Fruit fly (Drosophila melanogaster): Measurements from ENCODE around the gene CG31231.
A peak's percentile ranks its signal among the peaks of the same experiment; 100 is the strongest.

Gene CG31231

DNA sequence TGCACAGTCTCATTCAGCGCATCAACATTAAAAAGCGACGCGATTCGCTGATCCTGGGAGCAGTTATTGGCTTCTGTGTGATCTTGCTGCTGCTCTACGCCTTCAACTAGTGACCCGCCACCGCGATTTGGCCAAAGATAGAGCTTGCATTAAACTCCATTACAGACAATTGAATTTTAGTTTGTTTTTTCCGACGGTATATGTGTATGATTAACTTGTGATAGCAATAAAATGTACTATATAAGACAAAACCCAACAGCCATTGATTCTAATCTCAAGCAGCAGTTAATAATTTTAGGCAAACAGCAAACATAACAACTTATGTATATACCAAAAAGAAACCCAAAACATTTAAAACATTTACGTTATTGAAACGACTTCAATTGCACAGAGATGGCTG lies at the start of gene CG31231:
CG31231 (plus strand) TSS at position 301 of the 400 bp plus-strand sequence.
- TF ChIP-seq Mio (GFP tag; optimal IDR thresholded peaks at IDR 0.05) (no peak), N (GFP tag; optimal IDR thresholded peaks at IDR 0.05) (no peak), lola (GFP tag; optimal IDR thresholded peaks at IDR 0.05) (no peak)

DNA sequence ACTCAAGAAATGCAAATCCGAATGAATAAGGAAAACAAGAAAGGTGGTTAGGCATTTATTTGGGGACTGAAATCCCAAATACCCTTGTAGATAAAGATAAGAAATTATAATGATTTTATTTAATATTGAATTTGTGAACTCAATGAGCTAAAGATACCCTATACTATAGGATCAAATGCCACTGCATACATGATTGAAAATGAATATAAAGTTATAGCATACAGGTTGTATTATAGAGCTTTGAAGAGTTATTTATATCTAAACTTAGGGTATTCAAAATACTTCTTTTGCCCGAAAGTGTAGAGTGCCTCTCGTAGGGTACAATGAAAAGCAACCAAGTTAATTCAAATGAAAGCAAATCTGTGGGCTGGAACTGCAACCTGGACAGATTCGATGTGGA lies 49.2 kb upstream of the CG31231 start:
- TF ChIP-seq brk (GFP tag; optimal IDR thresholded peaks at IDR 0.05) (no peak), Hr78 (GFP tag; optimal IDR thresholded peaks at IDR 0.05) (no peak), usp (GFP tag; optimal IDR thresholded peaks at IDR 0.05) (no peak), dmrt93B (GFP tag; optimal IDR thresholded peaks at IDR 0.05) (no peak), N (GFP tag; optimal IDR thresholded peaks at IDR 0.05) (no peak), OdsH (GFP tag; optimal IDR thresholded peaks at IDR 0.05) (no peak), Sp1 (GFP tag; optimal IDR thresholded peaks at IDR 0.05) (no peak), ey (GFP tag; optimal IDR thresholded peaks at IDR 0.05) (no peak), sage (GFP tag; optimal IDR thresholded peaks at IDR 0.05) (no peak)

DNA sequence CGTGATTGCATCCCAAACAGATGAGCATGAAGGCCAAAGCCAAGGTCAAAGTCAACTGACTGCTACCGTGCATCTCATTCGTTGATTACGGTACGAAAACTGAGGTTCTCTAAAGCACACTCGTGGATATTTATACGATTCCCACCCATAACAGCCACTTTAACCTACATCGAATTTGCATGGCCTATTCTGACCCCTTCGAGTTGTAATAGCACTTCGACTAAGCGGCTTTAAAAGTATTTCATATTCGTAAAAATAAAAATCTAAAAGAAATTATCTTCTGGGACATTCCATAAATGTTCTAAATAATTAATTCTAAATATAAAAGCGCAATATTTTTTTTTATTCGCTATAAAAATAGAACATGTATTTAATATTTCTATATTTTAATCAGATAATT lies 47.8 kb upstream of the CG31231 start, which contains the start of gene CG7695:
CG7695 (minus strand) TSS at position 101 of the 400 bp plus-strand sequence.
- TF ChIP-seq OdsH (GFP tag; optimal IDR thresholded peaks at IDR 0.05) = no peak
- no peak for TF ChIP-seq dsf (GFP tag; optimal IDR thresholded peaks at IDR 0.05; ENCODE audit: borderline replicate concordance)
- no peak for TF ChIP-seq GATAd (GFP tag; optimal IDR thresholded peaks at IDR 0.05)

DNA sequence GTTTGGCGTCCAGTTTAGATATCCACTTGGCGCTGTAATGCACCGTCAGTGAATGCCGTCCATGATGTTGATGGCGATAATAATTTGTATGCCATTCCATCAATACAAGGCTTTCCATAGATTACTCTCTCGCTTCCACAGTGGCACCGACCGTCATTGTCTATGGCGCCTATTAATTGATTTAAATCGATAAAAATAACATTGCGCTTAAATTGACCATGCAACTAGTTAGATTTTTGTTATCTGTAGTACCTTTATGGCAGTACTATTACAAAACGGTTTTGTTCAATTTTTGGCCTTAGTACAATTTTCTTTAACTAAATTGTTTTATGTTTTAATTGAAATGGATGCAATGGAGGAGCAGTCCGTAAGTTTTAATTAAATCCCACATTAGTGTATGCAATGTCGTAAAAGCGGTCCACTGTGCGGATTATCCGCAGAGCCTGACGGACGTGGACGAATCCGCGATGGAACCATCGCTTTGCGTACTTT lies 45.7 kb upstream of the CG31231 start:
- TF ChIP-seq dl (GFP tag; optimal IDR thresholded peaks at IDR 0.05; ENCODE audit: insufficient read depth in 1 of 2, partially characterized antibody in 2 of 2) (no peak), woc (GFP tag; optimal IDR thresholded peaks at IDR 0.05) (no peak), pan (optimal IDR thresholded peaks at IDR 0.05) (no peak), HLH106 (tag; optimal IDR thresholded peaks at IDR 0.05) (no peak), foxo (GFP tag; optimal IDR thresholded peaks at IDR 0.05) (no peak), psq (GFP tag; optimal IDR thresholded peaks at IDR 0.05) (no peak), tai (GFP tag; optimal IDR thresholded peaks at IDR 0.05) (no peak), GATAd (GFP tag; optimal IDR thresholded peaks at IDR 0.05) (no peak), brk (GFP tag; optimal IDR thresholded peaks at IDR 0.05) (no peak), CrebA (GFP tag; optimal IDR thresholded peaks at IDR 0.05; ENCODE audit: borderline replicate concordance) (no peak), dmrt93B (GFP tag; optimal IDR thresholded peaks at IDR 0.05) (no peak), Sp1 (GFP tag; optimal IDR thresholded peaks at IDR 0.05) (no peak), Hnf4 (GFP tag; optimal IDR thresholded peaks at IDR 0.05) (no peak), fru (GFP tag; optimal IDR thresholded peaks at IDR 0.05) (no peak), OdsH (GFP tag; optimal IDR thresholded peaks at IDR 0.05) (no peak), dsf (GFP tag; optimal IDR thresholded peaks at IDR 0.05; ENCODE audit: borderline replicate concordance) (no peak), Dif (GFP tag; optimal IDR thresholded peaks at IDR 0.05; ENCODE audit: partially characterized antibody) (no peak)

DNA sequence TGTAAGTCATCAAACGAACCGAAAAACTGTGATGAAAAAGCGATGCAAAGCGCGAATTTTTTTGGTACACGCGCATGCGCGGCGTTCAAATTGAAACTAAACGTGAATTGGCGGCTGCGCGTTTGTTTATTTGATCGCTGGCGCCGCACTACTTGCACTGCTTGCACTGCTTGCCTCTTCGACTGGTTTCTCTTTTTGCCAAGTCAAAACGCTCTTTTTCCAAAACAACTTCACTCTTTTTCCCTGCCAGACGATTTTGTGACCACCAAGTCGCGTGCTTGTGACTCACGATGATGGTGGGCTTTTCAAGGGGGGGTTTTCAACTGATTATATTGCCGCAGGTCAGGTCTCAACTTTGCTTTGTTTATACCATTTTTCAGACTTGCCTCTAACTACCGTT lies 43.9 kb upstream of the CG31231 start, which contains the start of gene CG14304:
CG14304 (minus strand) TSS at position 98 of the 400 bp plus-strand sequence.
- no peak for TF ChIP-seq h (GFP tag; optimal IDR thresholded peaks at IDR 0.05)

DNA sequence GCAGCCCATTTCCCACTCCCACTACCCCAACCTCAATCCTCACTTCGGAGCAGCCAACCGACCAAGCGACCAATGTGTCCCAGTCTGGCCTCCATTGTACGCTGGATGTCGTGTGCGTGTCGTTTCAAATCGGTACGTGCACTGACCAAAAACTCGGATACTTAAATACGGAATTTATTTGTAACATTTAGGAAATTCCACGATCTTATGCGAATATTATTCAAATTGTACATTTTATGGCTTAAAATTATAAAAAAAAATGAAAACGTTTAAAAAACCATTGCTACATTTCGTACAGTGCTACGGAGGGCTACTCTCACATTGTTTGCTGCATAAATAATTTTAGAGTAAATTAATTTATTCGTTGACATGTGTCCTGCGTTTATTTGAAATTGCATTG lies 40.6 kb upstream of the CG31231 start:
- TF ChIP-seq Sp1 (GFP tag; optimal IDR thresholded peaks at IDR 0.05) = no peak
- peak; percentile 17 for TF ChIP-seq h (GFP tag; optimal IDR thresholded peaks at IDR 0.05)

DNA sequence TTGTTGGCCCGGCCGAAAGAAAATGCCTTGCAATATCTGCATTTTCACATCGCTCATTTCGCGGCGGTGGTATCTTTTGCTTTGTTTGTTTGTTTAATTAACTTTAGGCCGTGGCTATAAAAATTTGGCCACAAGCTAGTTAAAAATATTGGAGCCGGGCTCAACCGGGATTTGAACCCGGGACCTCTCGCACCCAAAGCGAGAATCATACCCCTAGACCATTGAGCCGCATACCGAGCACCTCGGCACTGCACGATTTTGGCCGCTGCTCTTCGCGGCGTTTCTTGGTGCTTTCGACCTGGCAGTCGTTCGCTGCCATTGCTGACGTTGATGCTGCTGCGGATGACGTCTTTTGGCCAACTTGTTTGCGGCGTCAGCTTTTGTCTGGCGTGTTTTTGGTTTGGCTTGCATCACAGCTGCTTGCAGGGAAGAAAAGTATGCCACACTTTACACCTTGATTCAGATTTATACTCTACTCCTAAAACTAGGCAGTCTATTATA lies 36.8 kb upstream of the CG31231 start:
- TF ChIP-seq br (GFP tag; optimal IDR thresholded peaks at IDR 0.05) (no peak), foxo (GFP tag; optimal IDR thresholded peaks at IDR 0.05) (no peak), tai (GFP tag; optimal IDR thresholded peaks at IDR 0.05) (no peak), Dfd (GFP tag; optimal IDR thresholded peaks at IDR 0.05) (no peak), HLH106 (tag; optimal IDR thresholded peaks at IDR 0.05) (peak; percentile 4), woc (GFP tag; optimal IDR thresholded peaks at IDR 0.05) (no peak), Mio (GFP tag; optimal IDR thresholded peaks at IDR 0.05) (no peak), Myc (optimal IDR thresholded peaks at IDR 0.05) (peak; percentile 93), CG32264 (GFP tag; optimal IDR thresholded peaks at IDR 0.05) (no peak), GATAd (GFP tag; optimal IDR thresholded peaks at IDR 0.05) (no peak), brk (GFP tag; optimal IDR thresholded peaks at IDR 0.05) (no peak), CrebA (GFP tag; optimal IDR thresholded peaks at IDR 0.05; ENCODE audit: borderline replicate concordance) (peak; percentile 18), pan (optimal IDR thresholded peaks at IDR 0.05) (no peak), Hnf4 (GFP tag; optimal IDR thresholded peaks at IDR 0.05) (no peak), jim (GFP tag; optimal IDR thresholded peaks at IDR 0.05) (no peak), Vsx2 (GFP tag; optimal IDR thresholded peaks at IDR 0.05; ENCODE audit: partially characterized antibody) (peak; percentile 48), sv (GFP tag; optimal IDR thresholded peaks at IDR 0.05) (no peak), rgr (GFP tag; optimal IDR thresholded peaks at IDR 0.05) (no peak)

Data from whole organism, wandering third instar larva.